Worm (Caenorhabditis elegans) whole organism, early embryonic: ENCODE data around the gene ceh-93.
A peak's percentile ranks its signal among the peaks of the same experiment; 100 is the strongest.
"Not testable (repeated sequence)": the region's sequence is repeated elsewhere in the genome, so short reads cannot be mapped to it uniquely, and the experiment has no call there.

Experiments
- B0310.2 ChIP-seq: sonication (generic microtip); optimal IDR thresholded peaks from 2 replicates; lab custom pipeline; 2016; ENCODE audit warnings: mild to moderate bottlenecking, missing genetic modification characterization, missing compliant biosample characterization
- F13C5.2 ChIP-seq: sonication (generic microtip); optimal IDR thresholded peaks from 2 replicates; lab custom pipeline; 2017; ENCODE audit warnings: mild to moderate bottlenecking, missing genetic modification characterization, inconsistent platforms, missing compliant biosample characterization
- aly-1 ChIP-seq: sonication (generic microtip); optimal IDR thresholded peaks from 2 replicates; lab custom pipeline; 2016; ENCODE audit warnings: missing genetic modification characterization, missing compliant biosample characterization
- ama-1 ChIP-seq: fragments of 150-350 bp; optimal IDR thresholded peaks from 2 replicates; lab custom pipeline; 2014
- ceh-13 ChIP-seq: fragments of 200-800 bp; sonication (Bioruptor generic); optimal IDR thresholded peaks from 2 replicates; lab custom pipeline; 2018; ENCODE audit warnings: mild to moderate bottlenecking, missing genetic modification characterization, missing compliant biosample characterization
- ceh-36 ChIP-seq: sonication (generic microtip); optimal IDR thresholded peaks from 2 replicates; lab custom pipeline; 2016; ENCODE audit warnings: missing genetic modification characterization, inconsistent platforms, missing compliant biosample characterization
- ets-7 ChIP-seq: sonication (generic microtip); optimal IDR thresholded peaks from 2 replicates; lab custom pipeline; 2016; ENCODE audit warnings: missing genotype, missing genetic modification characterization, missing compliant biosample characterization
- flt-1 ChIP-seq: fragments of 200-800 bp; sonication (Bioruptor generic); IDR thresholded peaks from 2 replicates; pipeline ENCODE4 v1.3.6; 2022; ENCODE audit warnings: missing genetic modification characterization, missing compliant biosample characterization
- hmbx-1 ChIP-seq: sonication (generic microtip); optimal IDR thresholded peaks from 2 replicates; lab custom pipeline; 2016; ENCODE audit warnings: mild to moderate bottlenecking, missing genetic modification characterization, missing compliant biosample characterization
- hmg-4 ChIP-seq: fragments of 200-800 bp; sonication (Bioruptor generic); optimal IDR thresholded peaks from 2 replicates; lab custom pipeline; 2018; ENCODE audit warnings: mild to moderate bottlenecking, missing genetic modification characterization, missing compliant biosample characterization
- hnd-1 ChIP-seq: sonication (generic microtip); optimal IDR thresholded peaks from 2 replicates; lab custom pipeline; 2016; ENCODE audit warnings: missing genetic modification characterization, missing compliant biosample characterization
- pes-1 ChIP-seq: fragments of 200-800 bp; sonication (Bioruptor generic); IDR thresholded peaks from 2 replicates; pipeline ENCODE4 v1.3.6; 2022; ENCODE audit warnings: missing genetic modification reagents, missing genetic modification characterization, missing compliant biosample characterization
- scrt-1 ChIP-seq: fragments of 200-800 bp; sonication (Bioruptor generic); IDR thresholded peaks from 2 replicates; pipeline ENCODE4 v1.3.6; 2022; ENCODE audit warnings: missing genetic modification characterization, missing compliant biosample characterization
- sea-1 ChIP-seq: fragments of 200-800 bp; sonication (Bioruptor generic); conservative IDR thresholded peaks from 2 replicates; pipeline ENCODE4 v1.3.6; 2022; ENCODE audit warnings: missing genetic modification characterization, missing compliant biosample characterization
- tbx-11 ChIP-seq: fragments of 200-800 bp; sonication (Bioruptor generic); IDR thresholded peaks from 2 replicates; pipeline ENCODE4 v1.3.6; 2022; ENCODE audit warnings: missing genetic modification characterization, missing compliant biosample characterization
- tbx-37 ChIP-seq: fragments of 200-800 bp; sonication (Bioruptor generic); conservative IDR thresholded peaks from 2 replicates; pipeline ENCODE4 v1.3.6; 2022; ENCODE audit warnings: missing genetic modification reagents, missing genetic modification characterization, missing compliant biosample characterization
- tra-4 ChIP-seq: sonication (generic microtip); optimal IDR thresholded peaks from 2 replicates; lab custom pipeline; 2017; ENCODE audit warnings: missing genetic modification characterization, missing compliant biosample characterization

The ceh-93 gene

ce11 chrX:357792-358191 is 30.8 kb downstream of the ceh-93 start, which contains the start of gene C04E7.1:
Gene C04E7.1, plus strand, starts transcription at chrX:358092.
- no peak for TF ChIP-seq flt-1 (GFP tag; lab: Robert Waterston, UW)
- no peak for TF ChIP-seq ama-1 (lab: Kevin White, UChicago)
- no peak for TF ChIP-seq pes-1 (GFP tag; lab: Robert Waterston, UW)
- no peak for TF ChIP-seq B0310.2 (tag; lab: Kevin White, UChicago)
- no peak for TF ChIP-seq tbx-37 (GFP tag; lab: Robert Waterston, UW)
- no peak for TF ChIP-seq hnd-1 (tag; lab: Kevin White, UChicago)
- TF ChIP-seq hmbx-1 (tag; lab: Kevin White, UChicago) = no peak
- no peak for TF ChIP-seq sea-1 (GFP tag; lab: Robert Waterston, UW)
- TF ChIP-seq F13C5.2 (tag; lab: Kevin White, UChicago) = no peak
- no peak for TF ChIP-seq scrt-1
- no peak for TF ChIP-seq tra-4 (tag; lab: Kevin White, UChicago)
- no peak for TF ChIP-seq aly-1 (tag; lab: Kevin White, UChicago)
- TF ChIP-seq ceh-13 (GFP tag; lab: Kevin White, UChicago) = no peak
- TF ChIP-seq tbx-11 = no peak
- no peak for TF ChIP-seq ceh-36 (tag; lab: Kevin White, UChicago)
- TF ChIP-seq ets-7 (tag; lab: Kevin White, UChicago) = no peak
- no peak for TF ChIP-seq hmg-4 (GFP tag; lab: Kevin White, UChicago)

ce11 chrX:353134-353669 is 35.4 kb downstream of the ceh-93 start, which contains the start of gene sor-3:
Gene sor-3, plus strand, starts transcription at chrX:353619.
- TF ChIP-seq ama-1 (lab: Kevin White, UChicago) (no peak), aly-1 (tag; lab: Kevin White, UChicago) (peak; percentile 69), ceh-13 (GFP tag; lab: Kevin White, UChicago) (peak; percentile 70), F13C5.2 (tag; lab: Kevin White, UChicago) (peak; percentile 96), hnd-1 (tag; lab: Kevin White, UChicago) (peak; percentile 85), tbx-11 (peak; percentile 90), hmg-4 (GFP tag; lab: Kevin White, UChicago) (peak; percentile 94), ceh-36 (tag; lab: Kevin White, UChicago) (peak; percentile 78), pes-1 (GFP tag; lab: Robert Waterston, UW) (peak; percentile 91), sea-1 (GFP tag; lab: Robert Waterston, UW) (peak; percentile 91), tra-4 (tag; lab: Kevin White, UChicago) (peak; percentile 75), tbx-37 (GFP tag; lab: Robert Waterston, UW) (peak; percentile 94), hmbx-1 (tag; lab: Kevin White, UChicago) (peak; percentile 65), flt-1 (GFP tag; lab: Robert Waterston, UW) (peak; percentile 85), scrt-1 (peak; percentile 90), ets-7 (tag; lab: Kevin White, UChicago) (peak; percentile 62), B0310.2 (tag; lab: Kevin White, UChicago) (peak; percentile 65)

ce11 chrX:351398-351797 is 37.2 kb downstream of the ceh-93 start:
- TF ChIP-seq pes-1 (GFP tag; lab: Robert Waterston, UW) (peak; percentile 93), flt-1 (GFP tag; lab: Robert Waterston, UW) (peak; percentile 93), tbx-11 (peak; percentile 87), scrt-1 (peak; percentile 91), tbx-37 (GFP tag; lab: Robert Waterston, UW) (peak; percentile 89), ceh-36 (tag; lab: Kevin White, UChicago) (peak; percentile 18), sea-1 (GFP tag; lab: Robert Waterston, UW) (peak; percentile 90)

- TF ChIP-seq tbx-11 (no peak), tra-4 (tag; lab: Kevin White, UChicago) (no peak), sea-1 (GFP tag; lab: Robert Waterston, UW) (no peak), hmg-4 (GFP tag; lab: Kevin White, UChicago) (no peak), scrt-1 (no peak), tbx-37 (GFP tag; lab: Robert Waterston, UW) (no peak), hmbx-1 (tag; lab: Kevin White, UChicago) (no peak), ets-7 (tag; lab: Kevin White, UChicago) (no peak), flt-1 (GFP tag; lab: Robert Waterston, UW) (no peak), ama-1 (lab: Kevin White, UChicago) (no peak), ceh-13 (GFP tag; lab: Kevin White, UChicago) (no peak), hnd-1 (tag; lab: Kevin White, UChicago) (no peak), F13C5.2 (tag; lab: Kevin White, UChicago) (no peak), ceh-36 (tag; lab: Kevin White, UChicago) (no peak)
Observed at ce11 chrX:348141-348540, 40.5 kb downstream of the ceh-93 start.

ce11 chrX:347117-347516 is 41.5 kb downstream of the ceh-93 start, which contains the start of gene C04E7.3:
Gene C04E7.3, minus strand, starts transcription at chrX:347217.
- TF ChIP-seq ets-7 (tag; lab: Kevin White, UChicago); hnd-1 (tag; lab: Kevin White, UChicago); tbx-37 (GFP tag; lab: Robert Waterston, UW): not testable (repeated sequence)

ce11 chrX:343822-344221 is 44.8 kb downstream of the ceh-93 start:
- no peak for TF ChIP-seq scrt-1
- no peak for TF ChIP-seq tra-4 (tag; lab: Kevin White, UChicago)
- TF ChIP-seq tbx-11 = no peak
- TF ChIP-seq B0310.2 (tag; lab: Kevin White, UChicago) = no peak
- no peak for TF ChIP-seq ets-7 (tag; lab: Kevin White, UChicago)
- no peak for TF ChIP-seq hmbx-1 (tag; lab: Kevin White, UChicago)
- TF ChIP-seq ceh-36 (tag; lab: Kevin White, UChicago) = no peak
- TF ChIP-seq flt-1 (GFP tag; lab: Robert Waterston, UW) = no peak
- TF ChIP-seq F13C5.2 (tag; lab: Kevin White, UChicago) = no peak
- no peak for TF ChIP-seq hmg-4 (GFP tag; lab: Kevin White, UChicago)
- no peak for TF ChIP-seq hnd-1 (tag; lab: Kevin White, UChicago)
- no peak for TF ChIP-seq sea-1 (GFP tag; lab: Robert Waterston, UW)
- TF ChIP-seq ama-1 (lab: Kevin White, UChicago) = no peak
- TF ChIP-seq pes-1 (GFP tag; lab: Robert Waterston, UW) = no peak
